Worm (Caenorhabditis elegans) whole organism, L3 larva: ENCODE results near the gene gst-8.
A peak's percentile ranks its signal among the peaks of the same experiment; 100 is the strongest.

Source experiments
- R02D3.7 ChIP-seq: fragments of 150-350 bp; optimal IDR thresholded peaks from 2 replicates; lab custom pipeline; 2014; ENCODE audit warnings: missing biosample characterization, missing genetic modification characterization
- ZK546.5 ChIP-seq: sonication (generic microtip); optimal IDR thresholded peaks from 2 replicates; lab custom pipeline; 2017; ENCODE audit warnings: missing biosample characterization, missing genetic modification characterization
- aly-2 ChIP-seq: fragments of 150-350 bp; optimal IDR thresholded peaks from 2 replicates; lab custom pipeline; 2014; ENCODE audit warnings: missing biosample characterization, missing genetic modification characterization
- ama-1 ChIP-seq: fragments of 150-350 bp; optimal IDR thresholded peaks from 2 replicates; lab custom pipeline; 2018
- ceh-16 ChIP-seq: sonication (generic microtip); optimal IDR thresholded peaks from 2 replicates; lab custom pipeline; 2017; ENCODE audit warnings: missing biosample characterization, missing genetic modification characterization
- ceh-28 ChIP-seq: fragments of 150-350 bp; optimal IDR thresholded peaks from 2 replicates; lab custom pipeline; 2014; ENCODE audit warnings: missing biosample characterization, missing genetic modification reagents, missing genetic modification characterization
- ceh-82 ChIP-seq: fragments of 150-350 bp; optimal IDR thresholded peaks from 2 replicates; lab custom pipeline; 2014; ENCODE audit warnings: missing biosample characterization, missing genetic modification characterization
- ceh-9 ChIP-seq: sonication (generic microtip); optimal IDR thresholded peaks from 2 replicates; lab custom pipeline; 2018; ENCODE audit warnings: missing biosample characterization, missing genetic modification characterization
- egl-27 ChIP-seq: sonication (generic microtip); optimal IDR thresholded peaks from 4 replicates; lab custom pipeline; 2017; ENCODE audit warnings: missing biosample characterization, missing genetic modification reagents, missing genetic modification characterization
- egl-5 ChIP-seq: fragments of 150-350 bp; optimal IDR thresholded peaks from 2 replicates; lab custom pipeline; 2017; ENCODE audit warnings: missing biosample characterization, missing genetic modification reagents, missing genetic modification characterization, inconsistent platforms
- elt-1 ChIP-seq: fragments of 150-350 bp; optimal IDR thresholded peaks from 2 replicates; lab custom pipeline; 2014; ENCODE audit warnings: missing biosample characterization, missing genetic modification characterization
- elt-3 ChIP-seq, 3 experiments: fragments of 150-350 bp in 1 of 3; sonication (generic microtip) in 2 of 3; optimal IDR thresholded peaks; 2 replicates in 2 of 3; 4 replicates in 1 of 3; lab custom pipeline; 2014 to 2017; ENCODE audit warnings: missing biosample characterization in 3 of 3, missing genetic modification characterization in 3 of 3
- eor-1 ChIP-seq, 2 experiments: fragments of 150-350 bp; optimal IDR thresholded peaks; 2 replicates each; lab custom pipeline; 2014 to 2018; ENCODE audit warnings: missing biosample characterization in 2 of 2, missing genetic modification characterization in 2 of 2
- fkh-10 ChIP-seq: sonication (generic microtip); optimal IDR thresholded peaks from 2 replicates; lab custom pipeline; 2017; ENCODE audit warnings: missing biosample characterization, missing genetic modification reagents, missing genetic modification characterization
- jun-1 ChIP-seq: fragments of 150-350 bp; optimal IDR thresholded peaks from 2 replicates; lab custom pipeline; 2014; ENCODE audit warnings: missing biosample characterization, missing genetic modification reagents, missing genetic modification characterization
- lin-39 ChIP-seq: fragments of 150-350 bp; optimal IDR thresholded peaks from 2 replicates; lab custom pipeline; 2018; ENCODE audit warnings: missing biosample characterization, missing genetic modification reagents, missing genetic modification characterization
- lsy-12 ChIP-seq: sonication (generic microtip); optimal IDR thresholded peaks from 2 replicates; lab custom pipeline; 2016; ENCODE audit warnings: mild to moderate bottlenecking, missing genetic modification characterization, missing compliant biosample characterization
- mdl-1 ChIP-seq: fragments of 150-350 bp; optimal IDR thresholded peaks from 2 replicates; lab custom pipeline; 2014; ENCODE audit warnings: missing biosample characterization, missing genetic modification characterization
- mml-1 ChIP-seq: fragments of 150-350 bp; sonication (generic microtip); optimal IDR thresholded peaks from 3 replicates; lab custom pipeline; 2014; ENCODE audit warnings: missing biosample characterization, missing genetic modification characterization
- nfya-1 ChIP-seq: sonication (generic microtip); optimal IDR thresholded peaks from 2 replicates; lab custom pipeline; 2017; ENCODE audit warnings: missing genetic modification characterization, mild to moderate bottlenecking, missing compliant biosample characterization, antibody characterized with exemption, moderate library complexity; ENCODE audit not compliant: insufficient read depth
- nhr-12 ChIP-seq: fragments of 150-350 bp; optimal IDR thresholded peaks from 2 replicates; lab custom pipeline; 2014; ENCODE audit warnings: missing biosample characterization, missing genetic modification characterization
- nhr-23 ChIP-seq: fragments of 150-350 bp; optimal IDR thresholded peaks from 2 replicates; lab custom pipeline; 2014; ENCODE audit warnings: missing biosample characterization, missing genetic modification reagents, missing genetic modification characterization
- nhr-237 ChIP-seq: fragments of 150-350 bp; optimal IDR thresholded peaks from 2 replicates; lab custom pipeline; 2014; ENCODE audit warnings: missing biosample characterization, missing genetic modification characterization
- nhr-25 ChIP-seq: sonication (generic microtip); optimal IDR thresholded peaks from 2 replicates; lab custom pipeline; 2017; ENCODE audit warnings: missing biosample characterization, missing genetic modification characterization
- nhr-28 ChIP-seq: fragments of 150-350 bp; optimal IDR thresholded peaks from 2 replicates; lab custom pipeline; 2014; ENCODE audit warnings: missing biosample characterization, missing genetic modification characterization
- nhr-43 ChIP-seq: sonication (generic microtip); optimal IDR thresholded peaks from 2 replicates; lab custom pipeline; 2016; ENCODE audit warnings: mild to moderate bottlenecking, missing genetic modification characterization, missing compliant biosample characterization; ENCODE audit not compliant: poor library complexity, severe bottlenecking
- nhr-77 ChIP-seq: fragments of 150-350 bp; optimal IDR thresholded peaks from 2 replicates; lab custom pipeline; 2014; ENCODE audit warnings: missing biosample characterization, missing genetic modification characterization
- pha-4 ChIP-seq: fragments of 150-350 bp; optimal IDR thresholded peaks from 2 replicates; lab custom pipeline; 2014; ENCODE audit warnings: missing biosample characterization, missing genetic modification reagents, missing genetic modification characterization
- pqm-1 ChIP-seq: fragments of 150-350 bp; optimal IDR thresholded peaks from 2 replicates; lab custom pipeline; 2017; ENCODE audit warnings: missing biosample characterization, missing genetic modification characterization, inconsistent platforms
- sea-2 ChIP-seq: fragments of 150-350 bp; sonication (generic microtip); optimal IDR thresholded peaks from 4 replicates; lab custom pipeline; 2014; ENCODE audit warnings: missing biosample characterization, missing genetic modification reagents, missing genetic modification characterization
- skn-1 ChIP-seq: fragments of 150-350 bp; optimal IDR thresholded peaks from 2 replicates; lab custom pipeline; 2014; ENCODE audit warnings: missing biosample characterization, missing genetic modification characterization
- tbx-2 ChIP-seq: sonication (generic microtip); optimal IDR thresholded peaks from 2 replicates; lab custom pipeline; 2016; ENCODE audit warnings: mild to moderate bottlenecking, missing genetic modification characterization, missing compliant biosample characterization
- unc-39 ChIP-seq: sonication (generic microtip); optimal IDR thresholded peaks from 4 replicates; lab custom pipeline; 2017; ENCODE audit warnings: missing biosample characterization, missing genetic modification characterization
- unc-62 ChIP-seq: fragments of 150-350 bp; sonication (generic microtip); optimal IDR thresholded peaks from 4 replicates; lab custom pipeline; 2014; ENCODE audit warnings: missing biosample characterization, missing genetic modification reagents, missing genetic modification characterization
- zag-1 ChIP-seq: fragments of 150-350 bp; optimal IDR thresholded peaks from 2 replicates; lab custom pipeline; 2014; ENCODE audit warnings: missing biosample characterization, missing genetic modification characterization

Gene gst-8

ce11 chrII:4870691-4871090 lies 12.8 kb upstream of the gst-8 start, which contains the start of gene col-20:
col-20 (minus strand) TSS chrII:4870791.
- TF ChIP-seq skn-1 (tag; lab: Kevin White, UChicago) (no peak), nhr-77 (tag; lab: Kevin White, UChicago) (no peak), unc-39 (tag; lab: Kevin White, UChicago) (no peak), ceh-82 (tag; lab: Kevin White, UChicago) (no peak), ceh-9 (tag; lab: Kevin White, UChicago) (no peak), ceh-28 (tag; lab: Kevin White, UChicago) (no peak), lsy-12 (tag; lab: Kevin White, UChicago) (no peak), nhr-28 (tag; lab: Kevin White, UChicago) (no peak)

ce11 chrII:4871834-4872233 lies 11.7 kb upstream of the gst-8 start:
- TF ChIP-seq pqm-1 = no peak
- peak; percentile 35 for TF ChIP-seq nhr-43 (tag; lab: Kevin White, UChicago)
- TF ChIP-seq, all 47 proteins: peak for 1

- TF ChIP-seq nhr-12 (no peak), nhr-77 (tag; lab: Kevin White, UChicago) (no peak), lin-39 (tag; lab: Kevin White, UChicago) (no peak), nhr-43 (tag; lab: Kevin White, UChicago) (no peak), egl-27 (tag; lab: Kevin White, UChicago) (no peak), nhr-28 (tag; lab: Kevin White, UChicago) (no peak), nfya-1 (tag; lab: Kevin White, UChicago) (no peak), zag-1 (tag; lab: Kevin White, UChicago) (no peak), aly-2 (tag; lab: Kevin White, UChicago) (no peak), ceh-82 (tag; lab: Kevin White, UChicago) (no peak), elt-1 (tag; lab: Kevin White, UChicago) (no peak), egl-5 (tag; lab: Kevin White, UChicago) (no peak), sea-2 (GFP tag; lab: Kevin White, UChicago) (no peak), eor-1 (tag; optimal IDR thresholded peaks at IDR 0.05; lab: Kevin White, UChicago) (no peak)
Observed at ce11 chrII:4873029-4873428, 10.5 kb upstream of the gst-8 start, which contains the start of gene col-73. col-73 (minus strand) TSS chrII:4873129.

ce11 chrII:4874335-4874861 lies 9.1 kb upstream of the gst-8 start, which contains the start of gene F11G11.15:
F11G11.15 (plus strand) TSS chrII:4874845.
- TF ChIP-seq elt-3 (tag; optimal IDR thresholded peaks at IDR 0.05; lab: Kevin White, UChicago) (peak in 1 of 3 experiments; percentile 42), pha-4 (tag; lab: Kevin White, UChicago) (no peak), zag-1 (tag; lab: Kevin White, UChicago) (no peak), nhr-25 (peak; percentile 79), nhr-43 (tag; lab: Kevin White, UChicago) (peak; percentile 25), nhr-12 (no peak), nhr-237 (tag; lab: Kevin White, UChicago) (no peak), ama-1 (lab: Kevin White, UChicago) (no peak), ZK546.5 (tag; lab: Kevin White, UChicago) (no peak)

ce11 chrII:4876091-4876490 lies 7.4 kb upstream of the gst-8 start, which contains the start of gene F11G11.13:
F11G11.13 (minus strand) TSS chrII:4876179.
- TF ChIP-seq nhr-12 = no peak
- no peak for TF ChIP-seq mdl-1 (tag; lab: Kevin White, UChicago)
- TF ChIP-seq egl-27 (tag; lab: Kevin White, UChicago) = no peak
- no peak for TF ChIP-seq elt-1 (tag; lab: Kevin White, UChicago)
- no peak for TF ChIP-seq aly-2 (tag; lab: Kevin White, UChicago)
- no peak for TF ChIP-seq tbx-2
- TF ChIP-seq fkh-10 (GFP tag; lab: Kevin White, UChicago) = no peak
- no peak for TF ChIP-seq skn-1 (tag; lab: Kevin White, UChicago)
- no peak for TF ChIP-seq R02D3.7
- TF ChIP-seq mml-1 (tag; lab: Kevin White, UChicago) = no peak
- TF ChIP-seq ZK546.5 (tag; lab: Kevin White, UChicago) = no peak
- TF ChIP-seq nhr-25 = peak; percentile 67
- no peak for TF ChIP-seq jun-1 (tag; lab: Kevin White, UChicago)
- TF ChIP-seq eor-1 (tag; optimal IDR thresholded peaks at IDR 0.05; lab: Kevin White, UChicago) = no peak
- no peak for TF ChIP-seq unc-62 (GFP tag; lab: Kevin White, UChicago)
- peak; percentile 27 for TF ChIP-seq nhr-43 (tag; lab: Kevin White, UChicago)
- TF ChIP-seq nhr-23 (tag; lab: Kevin White, UChicago) = peak; percentile 55
- TF ChIP-seq ceh-9 (tag; lab: Kevin White, UChicago) = no peak
- peak in 1 of 3 experiments; percentile 6 for TF ChIP-seq elt-3 (tag; optimal IDR thresholded peaks at IDR 0.05; lab: Kevin White, UChicago)
- no peak for TF ChIP-seq ceh-16 (tag; lab: Kevin White, UChicago)
- no peak for TF ChIP-seq nhr-28 (tag; lab: Kevin White, UChicago)
